Fruit fly (Drosophila melanogaster) whole organism, embryonic: ENCODE results near the gene Sec63.

Experiments
- Adf1 ChIP-seq: fragments of 200-800 bp; sonication (Bioruptor generic); IDR thresholded peaks from 2 replicates; pipeline ENCODE4 v1.3.6; 2022; ENCODE audit warnings: missing biosample characterization, missing genetic modification characterization
- B-H2 ChIP-seq: fragments of 200-800 bp; sonication (Bioruptor generic); optimal IDR thresholded peaks from 2 replicates; lab custom pipeline; 2018; ENCODE audit warnings: missing biosample characterization, mild to moderate bottlenecking, missing genetic modification characterization
- CG11560 ChIP-seq: fragments of 200-800 bp; sonication (Bioruptor generic); IDR thresholded peaks from 3 replicates; pipeline ENCODE4 v1.3.6; 2022; ENCODE audit warnings: missing biosample characterization, missing genetic modification characterization
- CG14667 ChIP-seq: fragments of 200-800 bp; sonication (Bioruptor generic); IDR thresholded peaks from 2 replicates; pipeline ENCODE4 v1.3.6; 2022; ENCODE audit warnings: missing biosample characterization, missing genetic modification characterization
- CG1529 ChIP-seq: fragments of 200-800 bp; sonication (Bioruptor generic); optimal IDR thresholded peaks from 3 replicates; lab custom pipeline; 2018; ENCODE audit warnings: missing biosample characterization, missing genetic modification characterization
- CG15601 ChIP-seq: fragments of 200-800 bp; sonication (Bioruptor generic); optimal IDR thresholded peaks from 3 replicates; lab custom pipeline; 2019; ENCODE audit warnings: missing biosample characterization, mild to moderate bottlenecking, missing genetic modification characterization, moderate library complexity
- CG1603 ChIP-seq: fragments of 200-800 bp; sonication (Bioruptor generic); optimal IDR thresholded peaks from 2 replicates; lab custom pipeline; 2019; ENCODE audit warnings: missing biosample characterization, mild to moderate bottlenecking, missing genetic modification characterization, moderate library complexity
- CG16863 ChIP-seq: fragments of 200-800 bp; sonication (Bioruptor generic); optimal IDR thresholded peaks from 3 replicates; lab custom pipeline; 2016; ENCODE audit warnings: missing biosample characterization, missing genetic modification characterization
- CG17359 ChIP-seq: fragments of 200-800 bp; sonication (Bioruptor generic); optimal IDR thresholded peaks from 3 replicates; lab custom pipeline; 2018; ENCODE audit warnings: missing biosample characterization, mild to moderate bottlenecking, missing genetic modification characterization, moderate library complexity
- CG17361 ChIP-seq: fragments of 200-800 bp; sonication (Bioruptor generic); IDR thresholded peaks from 3 replicates; pipeline ENCODE4 v1.3.6; 2022; ENCODE audit warnings: missing biosample characterization, missing genetic modification characterization
- CG17385 ChIP-seq: fragments of 200-800 bp; sonication (Bioruptor generic); optimal IDR thresholded peaks from 3 replicates; lab custom pipeline; 2018; ENCODE audit warnings: missing biosample characterization, mild to moderate bottlenecking, missing genetic modification characterization
- CG2116 ChIP-seq: fragments of 200-800 bp; sonication (Bioruptor generic); optimal IDR thresholded peaks from 3 replicates; lab custom pipeline; 2018; ENCODE audit warnings: missing biosample characterization, mild to moderate bottlenecking, missing genetic modification characterization
- CG30403 ChIP-seq: fragments of 200-800 bp; sonication (Bioruptor generic); optimal IDR thresholded peaks from 3 replicates; lab custom pipeline; 2016; ENCODE audit warnings: missing biosample characterization, missing genetic modification characterization
- CG31224 ChIP-seq: fragments of 200-800 bp; sonication (Bioruptor generic); IDR thresholded peaks from 2 replicates; pipeline ENCODE4 v1.3.6; 2022; ENCODE audit warnings: missing biosample characterization, missing genetic modification characterization
- CG3163 ChIP-seq: fragments of 200-800 bp; sonication (Bioruptor generic); optimal IDR thresholded peaks from 3 replicates; lab custom pipeline; 2016; ENCODE audit warnings: missing biosample characterization, missing genetic modification characterization
- CG32532 ChIP-seq: fragments of 200-800 bp; sonication (Bioruptor generic); IDR thresholded peaks from 2 replicates; pipeline ENCODE4 v1.3.6; 2022; ENCODE audit warnings: missing biosample characterization, missing genetic modification characterization
- CG33557 ChIP-seq: fragments of 200-800 bp; sonication (Bioruptor generic); optimal IDR thresholded peaks from 2 replicates; lab custom pipeline; 2019; ENCODE audit warnings: missing biosample characterization, mild to moderate bottlenecking, missing genetic modification characterization, moderate library complexity
- CG3407 ChIP-seq: fragments of 200-800 bp; sonication (Bioruptor generic); optimal IDR thresholded peaks from 2 replicates; lab custom pipeline; 2018; ENCODE audit warnings: missing biosample characterization, mild to moderate bottlenecking, missing genetic modification characterization
- CG4404 ChIP-seq: fragments of 200-800 bp; sonication (Bioruptor generic); IDR thresholded peaks from 2 replicates; pipeline ENCODE4 v1.3.6; 2022; ENCODE audit warnings: missing biosample characterization, missing genetic modification characterization
- CG4617 ChIP-seq: fragments of 200-800 bp; sonication (Bioruptor generic); optimal IDR thresholded peaks from 3 replicates; lab custom pipeline; 2016; ENCODE audit warnings: missing biosample characterization, missing genetic modification characterization, borderline replicate concordance
- CG6254 ChIP-seq: fragments of 200-800 bp; sonication (Bioruptor generic); optimal IDR thresholded peaks from 3 replicates; lab custom pipeline; 2017; ENCODE audit warnings: mild to moderate bottlenecking, missing biosample characterization, missing genetic modification reagents, missing genetic modification characterization
- CG7271 ChIP-seq: fragments of 200-800 bp; sonication (Bioruptor generic); optimal IDR thresholded peaks from 2 replicates; lab custom pipeline; 2018; ENCODE audit warnings: missing biosample characterization, mild to moderate bottlenecking, missing genetic modification characterization, moderate library complexity
- CG7786 ChIP-seq: fragments of 200-800 bp; sonication (Bioruptor generic); optimal IDR thresholded peaks from 2 replicates; lab custom pipeline; 2016; ENCODE audit warnings: missing biosample characterization, missing genetic modification characterization
- CG8765 ChIP-seq: fragments of 200-800 bp; sonication (Bioruptor generic); IDR thresholded peaks from 2 replicates; pipeline ENCODE4 v1.3.6; 2022; ENCODE audit warnings: missing biosample characterization, missing genetic modification characterization
- CG9727 ChIP-seq: fragments of 200-800 bp; sonication (Bioruptor generic); optimal IDR thresholded peaks from 3 replicates; lab custom pipeline; 2017; ENCODE audit warnings: missing biosample characterization, mild to moderate bottlenecking, missing genetic modification characterization
- CG9817 ChIP-seq: fragments of 200-800 bp; sonication (Bioruptor generic); optimal IDR thresholded peaks from 2 replicates; lab custom pipeline; 2018; ENCODE audit warnings: missing biosample characterization, mild to moderate bottlenecking, missing genetic modification characterization, moderate library complexity
- Camta ChIP-seq: fragments of 200-800 bp; sonication (Bioruptor generic); optimal IDR thresholded peaks from 2 replicates; lab custom pipeline; 2016; ENCODE audit warnings: missing biosample characterization, missing genetic modification characterization
- Chrac-16 ChIP-seq: fragments of 200-800 bp; sonication (Bioruptor generic); optimal IDR thresholded peaks from 3 replicates; lab custom pipeline; 2016; ENCODE audit warnings: missing biosample characterization, missing genetic modification characterization
- Dek ChIP-seq: fragments of 200-800 bp; sonication (Bioruptor generic); optimal IDR thresholded peaks from 3 replicates; lab custom pipeline; 2019; ENCODE audit warnings: missing biosample characterization, mild to moderate bottlenecking, missing genetic modification characterization, moderate library complexity
- Dfd ChIP-seq, 2 experiments: fragments of >200 bp; optimal IDR thresholded peaks; 2 replicates each; lab custom pipeline; 2017; ENCODE audit warnings: missing biosample characterization in 2 of 2, missing genetic modification characterization in 2 of 2
- E2f1 ChIP-seq: fragments of 200-800 bp; sonication (Bioruptor generic); IDR thresholded peaks from 2 replicates; pipeline ENCODE4 v1.3.6; 2022; ENCODE audit warnings: missing biosample characterization, missing genetic modification characterization
- Gug ChIP-seq: fragments of 200-800 bp; sonication (Bioruptor generic); IDR thresholded peaks from 4 replicates; pipeline ENCODE4 v1.3.6; 2022; ENCODE audit warnings: missing biosample characterization, missing genetic modification characterization
- Hr3 ChIP-seq: fragments of 200-800 bp; sonication (Bioruptor generic); optimal IDR thresholded peaks from 3 replicates; lab custom pipeline; 2016; ENCODE audit warnings: missing biosample characterization, missing genetic modification characterization
- Lhr ChIP-seq: fragments of 200-800 bp; sonication (Bioruptor generic); optimal IDR thresholded peaks from 3 replicates; lab custom pipeline; 2017; ENCODE audit warnings: mild to moderate bottlenecking, missing biosample characterization, missing genetic modification reagents, missing genetic modification characterization
- Med ChIP-seq: fragments of 200-800 bp; sonication (Bioruptor generic); peaks from one replicate; lab custom pipeline; 2016; ENCODE audit warnings: missing biosample characterization, missing genetic modification characterization, mild to moderate bottlenecking, inconsistent platforms, moderate library complexity
- Oaz ChIP-seq: fragments of 200-800 bp; sonication (Bioruptor generic); IDR thresholded peaks from 2 replicates; pipeline ENCODE4 v1.3.6; 2022; ENCODE audit warnings: missing biosample characterization, missing genetic modification characterization
- Oli ChIP-seq: fragments of 200-800 bp; sonication (Bioruptor generic); optimal IDR thresholded peaks from 2 replicates; lab custom pipeline; 2018; ENCODE audit warnings: missing biosample characterization, mild to moderate bottlenecking, missing genetic modification characterization, moderate library complexity
- bowl ChIP-seq: fragments of 200-800 bp; sonication (Bioruptor generic); IDR thresholded peaks from 2 replicates; pipeline ENCODE4 v1.3.6; 2022; ENCODE audit warnings: missing biosample characterization, missing genetic modification characterization
- cad ChIP-seq: fragments of >200 bp; optimal IDR thresholded peaks from 2 replicates; lab custom pipeline; 2017; ENCODE audit warnings: missing biosample characterization, missing genetic modification characterization
- fd3F ChIP-seq: fragments of 200-800 bp; sonication (Bioruptor generic); optimal IDR thresholded peaks from 2 replicates; lab custom pipeline; 2018; ENCODE audit warnings: missing biosample characterization, mild to moderate bottlenecking, missing genetic modification characterization, moderate library complexity
- fd96Cb ChIP-seq: fragments of 200-800 bp; sonication (Bioruptor generic); optimal IDR thresholded peaks from 2 replicates; lab custom pipeline; 2018; ENCODE audit warnings: missing biosample characterization, mild to moderate bottlenecking, missing genetic modification characterization, moderate library complexity
- gro ChIP-seq: fragments of 200-800 bp; sonication (Bioruptor generic); optimal IDR thresholded peaks from 2 replicates; lab custom pipeline; 2016; ENCODE audit warnings: missing biosample characterization, missing genetic modification characterization
- gsb-n ChIP-seq: fragments of 200-800 bp; sonication (Bioruptor generic); optimal IDR thresholded peaks from 3 replicates; lab custom pipeline; 2018; ENCODE audit warnings: missing biosample characterization, mild to moderate bottlenecking, missing genetic modification characterization
- insv ChIP-seq, 2 experiments: fragments of 200-800 bp; sonication (Bioruptor generic); optimal IDR thresholded peaks; 3 replicates each; lab custom pipeline; 2016 to 2018; ENCODE audit warnings: missing biosample characterization in 2 of 2, missing genetic modification characterization in 2 of 2
- ken ChIP-seq: fragments of 200-800 bp; sonication (Bioruptor generic); IDR thresholded peaks from 3 replicates; pipeline ENCODE4 v1.3.6; 2022; ENCODE audit warnings: missing biosample characterization, missing genetic modification characterization
- knrl ChIP-seq: fragments of 200-800 bp; sonication (Bioruptor generic); IDR thresholded peaks from 3 replicates; pipeline ENCODE4 v1.3.6; 2022; ENCODE audit warnings: missing biosample characterization, missing genetic modification characterization; ENCODE audit not compliant: partially characterized antibody
- pan ChIP-seq, 4 experiments: fragments of >200 bp in 3 of 4; fragments of 200-800 bp in 1 of 4; sonication (Bioruptor generic) in 1 of 4; optimal IDR thresholded peaks in 3 of 4; IDR thresholded peaks in 1 of 4; 2 replicates each; pipeline versions ENCODE4 v1.3.6 to Lab custom; 2017 to 2022; ENCODE audit warnings: missing biosample characterization in 2 of 4, missing genetic modification characterization in 2 of 4, mixed read lengths in 1 of 4
- sens-2 ChIP-seq: fragments of 200-800 bp; sonication (Bioruptor generic); IDR thresholded peaks from 2 replicates; pipeline ENCODE4 v1.3.6; 2022; ENCODE audit warnings: missing biosample characterization, missing genetic modification characterization
- sim ChIP-seq: fragments of 200-800 bp; sonication (Bioruptor generic); IDR thresholded peaks from 2 replicates; pipeline ENCODE4 v1.3.6; 2022; ENCODE audit warnings: missing biosample characterization, missing genetic modification characterization
- slou ChIP-seq: fragments of 200-800 bp; sonication (Bioruptor generic); optimal IDR thresholded peaks from 3 replicates; lab custom pipeline; 2016; ENCODE audit warnings: missing biosample characterization, missing genetic modification characterization
- zen2 ChIP-seq: fragments of 200-800 bp; sonication (Bioruptor generic); IDR thresholded peaks from 3 replicates; pipeline ENCODE4 v1.3.6; 2022; ENCODE audit warnings: missing biosample characterization, missing genetic modification characterization; ENCODE audit not compliant: partially characterized antibody

Gene Sec63

DNA sequence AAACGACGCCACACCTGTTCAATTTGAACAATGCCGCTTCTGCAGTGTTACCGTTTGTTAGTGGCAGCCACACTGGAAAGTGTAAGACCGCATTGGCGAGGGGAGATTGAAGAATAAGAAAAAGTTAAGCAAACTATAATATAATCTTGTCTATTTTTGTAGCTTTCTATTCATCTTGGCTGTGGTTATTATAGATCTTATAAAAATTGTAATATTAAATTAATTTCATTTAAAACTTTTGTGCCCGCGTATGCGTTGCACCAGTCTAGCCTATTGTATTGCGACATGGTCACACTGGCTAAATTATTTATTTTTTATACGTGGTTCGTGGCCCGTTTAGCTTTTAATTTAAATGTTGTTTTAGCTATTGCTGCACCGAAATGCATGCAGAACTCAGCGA, 37.0 kb upstream of the Sec63 start, which contains the start of the genes RhoGEF4 and Rint1 (continued):
- TF ChIP-seq CG32532 (GFP tag; lab: Robert Waterston, UW) (peak; percentile 83), CG7271 (tag; lab: Kevin White, UChicago) (no peak), CG4617 (GFP tag; lab: Kevin White, UChicago) (peak; percentile 92), fd3F (GFP tag; lab: Kevin White, UChicago) (peak; percentile 43), Chrac-16 (GFP tag; lab: Kevin White, UChicago) (peak; percentile 85), E2f1 (GFP tag; lab: Robert Waterston, UW) (peak; percentile 80), CG1603 (no peak), CG17361 (GFP tag; lab: Robert Waterston, UW) (peak; percentile 74), gsb-n (tag; lab: Kevin White, UChicago) (no peak), fd96Cb (peak; percentile 43), cad (GFP tag; lab: Kevin White, UChicago) (no peak), CG9817 (tag; lab: Kevin White, UChicago) (peak; percentile 71), CG2116 (GFP tag; lab: Kevin White, UChicago) (peak; percentile 69), sim (GFP tag; lab: Robert Waterston, UW) (no peak), CG1529 (peak; percentile 23), CG6254 (GFP tag; lab: Kevin White, UChicago) (peak; percentile 22), CG8765 (no peak), CG17385 (no peak), bowl (GFP tag; lab: Robert Waterston, UW) (no peak), ken (GFP tag; lab: Robert Waterston, UW) (peak; percentile 80; the same call in 2 of the 3 replicates), Gug (GFP tag; lab: Robert Waterston, UW) (peak; percentile 85), slou (GFP tag; lab: Kevin White, UChicago) (peak; percentile 31), sens-2 (GFP tag; lab: Robert Waterston, UW) (no peak), Oli (tag; lab: Kevin White, UChicago) (peak; percentile 56), Dek (tag; lab: Kevin White, UChicago) (peak; percentile 75), Camta (GFP tag; lab: Kevin White, UChicago) (peak; percentile 19), CG3163 (GFP tag; lab: Kevin White, UChicago) (no peak), Hr3 (GFP tag; lab: Kevin White, UChicago) (peak; percentile 81), CG33557 (GFP tag; lab: Kevin White, UChicago) (peak; percentile 46), CG7786 (GFP tag; lab: Kevin White, UChicago) (peak; percentile 38), zen2 (GFP tag; lab: Robert Waterston, UW) (no peak), CG4404 (GFP tag; lab: Robert Waterston, UW) (peak; percentile 68), CG14667 (GFP tag; lab: Robert Waterston, UW) (peak; percentile 56), Oaz (GFP tag; lab: Robert Waterston, UW) (no peak), Adf1 (GFP tag; lab: Robert Waterston, UW) (peak; percentile 60), gro (GFP tag; lab: Kevin White, UChicago) (no peak), CG30403 (peak; percentile 86), CG17359 (tag; lab: Kevin White, UChicago) (peak; percentile 43), knrl (peak; percentile 38; the same call in 1 of the 3 replicates), CG31224 (GFP tag; lab: Robert Waterston, UW) (peak; percentile 52), CG3407 (GFP tag; lab: Kevin White, UChicago) (peak; percentile 10), CG16863 (GFP tag; lab: Kevin White, UChicago) (no peak), CG9727 (GFP tag; lab: Kevin White, UChicago) (peak; percentile 62), B-H2 (GFP tag; lab: Kevin White, UChicago) (peak; percentile 10), Dfd (GFP tag; optimal IDR thresholded peaks at IDR 0.05; lab: Kevin White, UChicago) (no peak), CG15601 (tag; lab: Kevin White, UChicago) (peak; percentile 72), Med (GFP tag; lab: Kevin White, UChicago) (peak; percentile 90), Lhr (peak; percentile 68), insv (GFP tag; optimal IDR thresholded peaks at IDR 0.05; lab: Kevin White, UChicago) (no peak), CG11560 (tag; lab: Robert Waterston, UW) (0 out of 3 replicates have a peak, but pooled peaks have one; percentile 44), pan (optimal IDR thresholded peaks at IDR 0.05; lab: Kevin White, UChicago) (no peak), pan (GFP tag; optimal IDR thresholded peaks at IDR 0.05 in 1 of 2, IDR thresholded peaks at IDR 0.05 in 1 of 2) (peak in 1 of 2 experiments; percentile 74)
